Fruit fly (Drosophila melanogaster): ENCODE results near the gene CG6055.

DNA sequence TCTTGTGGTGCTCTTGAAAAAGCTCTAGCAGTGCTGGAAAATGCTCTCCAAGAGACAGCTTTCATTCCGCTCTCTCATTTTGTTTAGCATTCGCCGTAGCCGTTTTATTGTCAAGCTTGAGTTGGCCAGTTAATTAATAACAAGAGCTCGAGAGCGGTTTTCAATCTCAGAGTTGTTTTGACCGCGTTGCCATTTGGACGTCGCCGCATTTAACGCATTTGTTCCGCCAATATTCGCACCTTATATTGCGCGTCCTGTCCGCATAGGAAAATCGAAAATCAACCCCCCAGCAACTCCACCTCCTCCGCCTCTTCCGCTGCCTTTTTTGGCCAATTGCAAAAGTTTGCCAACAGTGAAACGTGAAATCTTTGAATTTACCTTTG is 29.0 kb upstream of the CG6055 start, which contains the start of gene CG5973:
- TF ChIP-seq CG12768 (GFP tag; optimal IDR thresholded peaks at IDR 0.05) (no peak), CG11617 (GFP tag; optimal IDR thresholded peaks at IDR 0.05) (no peak), pad (GFP tag; optimal IDR thresholded peaks at IDR 0.05) (no peak), toe (GFP tag; optimal IDR thresholded peaks at IDR 0.05) (no peak), CG7045 (GFP tag; optimal IDR thresholded peaks at IDR 0.05) (no peak), CG7101 (tag; optimal IDR thresholded peaks at IDR 0.05) (no peak), Hr96 (GFP tag; optimal IDR thresholded peaks at IDR 0.05) (no peak), kay (GFP tag; ENCODE audit: borderline replicate concordance) (no peak), bab1 (GFP tag; optimal IDR thresholded peaks at IDR 0.05) (no peak), ovo (GFP tag; optimal IDR thresholded peaks at IDR 0.05) (no peak), CG14711 (tag; optimal IDR thresholded peaks at IDR 0.05) (no peak), CG5204 (GFP tag; optimal IDR thresholded peaks at IDR 0.05) (no peak)
